Fruit fly (Drosophila melanogaster): Measurements from ENCODE around the gene Usp7.

The Usp7 gene

dm6 chrX:11988912-11989311, 39.9 kb downstream of the Usp7 start, which contains the start of gene tsg:
Gene tsg (minus strand): TSS chrX:11988948.
- TF ChIP-seq CrebA (GFP tag; optimal IDR thresholded peaks at IDR 0.05; ENCODE audit: borderline replicate concordance) (no peak), br (GFP tag; optimal IDR thresholded peaks at IDR 0.05) (no peak), Sp1 (GFP tag; optimal IDR thresholded peaks at IDR 0.05) (no peak), HLH106 (tag; optimal IDR thresholded peaks at IDR 0.05) (no peak), Vsx2 (GFP tag; optimal IDR thresholded peaks at IDR 0.05; ENCODE audit: partially characterized antibody) (no peak), rgr (GFP tag; optimal IDR thresholded peaks at IDR 0.05) (no peak), Rel (GFP tag; optimal IDR thresholded peaks at IDR 0.05) (no peak), Rel (tag; optimal IDR thresholded peaks at IDR 0.05) (no peak), Hr78 (GFP tag; optimal IDR thresholded peaks at IDR 0.05) (no peak), dl (GFP tag; optimal IDR thresholded peaks at IDR 0.05; ENCODE audit: insufficient read depth in 1 of 2, partially characterized antibody in 2 of 2) (no peak), OdsH (GFP tag; optimal IDR thresholded peaks at IDR 0.05) (no peak)

dm6 chrX:11987664-11988063, 41.2 kb downstream of the Usp7 start, which contains the start of gene gd:
Gene gd (minus strand): TSS chrX:11987764.
- TF ChIP-seq dsf (GFP tag; optimal IDR thresholded peaks at IDR 0.05; ENCODE audit: borderline replicate concordance), result no peak
- TF ChIP-seq sage (GFP tag; optimal IDR thresholded peaks at IDR 0.05), result no peak
- TF ChIP-seq woc (GFP tag; optimal IDR thresholded peaks at IDR 0.05), result no peak
- TF ChIP-seq dmrt93B (GFP tag; optimal IDR thresholded peaks at IDR 0.05), result no peak

dm6 chrX:11984987-11985386, 43.8 kb downstream of the Usp7 start, which contains the start of gene cac:
Gene cac (minus strand): TSS chrX:11985087.
- TF ChIP-seq rgr (GFP tag; optimal IDR thresholded peaks at IDR 0.05), result no peak
- TF ChIP-seq CG32264 (GFP tag; optimal IDR thresholded peaks at IDR 0.05), result no peak
- no peak for TF ChIP-seq Dif (GFP tag; optimal IDR thresholded peaks at IDR 0.05; ENCODE audit: partially characterized antibody)
- TF ChIP-seq Hnf4 (GFP tag; optimal IDR thresholded peaks at IDR 0.05), result no peak

- no peak for TF ChIP-seq br (GFP tag; optimal IDR thresholded peaks at IDR 0.05)
- TF ChIP-seq jim (GFP tag; optimal IDR thresholded peaks at IDR 0.05), result no peak
- TF ChIP-seq Myc (optimal IDR thresholded peaks at IDR 0.05), result no peak
- TF ChIP-seq Dif (GFP tag; optimal IDR thresholded peaks at IDR 0.05; ENCODE audit: partially characterized antibody), result no peak
- no peak for TF ChIP-seq ey (GFP tag; optimal IDR thresholded peaks at IDR 0.05)
- no peak for TF ChIP-seq lola (GFP tag; optimal IDR thresholded peaks at IDR 0.05)
- no peak for TF ChIP-seq Jra (GFP tag; optimal IDR thresholded peaks at IDR 0.05)
- TF ChIP-seq Hr78 (GFP tag; optimal IDR thresholded peaks at IDR 0.05), result no peak
- no peak for TF ChIP-seq dsf (GFP tag; optimal IDR thresholded peaks at IDR 0.05; ENCODE audit: borderline replicate concordance)
- no peak for TF ChIP-seq sage (GFP tag; optimal IDR thresholded peaks at IDR 0.05)
These were observed 45.0 kb downstream of the Usp7 start for dm6 chrX:11983838-11984237.
